Fruit fly (Drosophila melanogaster): Measurements from ENCODE around the gene CG13398.

CG13398 gene

dm6 chr2L:8384108-8384601 is 30.9 kb downstream of the CG13398 start, which contains the start of the genes Dad1 and CG13384:
Gene Dad1, minus strand, starts transcription at chr2L:8384137.
Gene CG13384, plus strand, starts transcription at chr2L:8384455.
- TF ChIP-seq p53 (GFP tag; optimal IDR thresholded peaks at IDR 0.05) (no peak), Dbx (GFP tag; IDR thresholded peaks at IDR 0.05) (peak; percentile 93), CG14667 (GFP tag; IDR thresholded peaks at IDR 0.05) (peak; percentile 90), CG3065 (GFP tag; optimal IDR thresholded peaks at IDR 0.05) (peak; percentile 57), B-H1 (GFP tag; IDR thresholded peaks at IDR 0.05) (peak; percentile 85), Abd-B (GFP tag; optimal IDR thresholded peaks at IDR 0.05) (peak; percentile 94), Lpt (GFP tag; optimal IDR thresholded peaks at IDR 0.05) (no peak), CG9932 (GFP tag; IDR thresholded peaks at IDR 0.05) (peak; percentile 97), bab2 (GFP tag; optimal IDR thresholded peaks at IDR 0.05) (peak; percentile 63), gcm2 (GFP tag; optimal IDR thresholded peaks at IDR 0.05) (no peak), CG12659 (GFP tag; optimal IDR thresholded peaks at IDR 0.05) (peak; percentile 97), CG18619 (GFP tag; optimal IDR thresholded peaks at IDR 0.05) (peak; percentile 93), Stat92E (GFP tag; optimal IDR thresholded peaks at IDR 0.05) (peak in 1 of 3 experiments; percentile 81), CG30020 (tag; optimal IDR thresholded peaks at IDR 0.05) (peak; percentile 88), CG7357 (GFP tag; IDR thresholded peaks at IDR 0.05) (peak; percentile 87), toy (GFP tag; IDR thresholded peaks at IDR 0.05) (peak; percentile 81), CG31388 (GFP tag; optimal IDR thresholded peaks at IDR 0.05) (peak; percentile 78), D19A (tag; optimal IDR thresholded peaks at IDR 0.05) (peak; percentile 81), CG11504 (tag; optimal IDR thresholded peaks at IDR 0.05) (peak; percentile 89), CoRest (tag; optimal IDR thresholded peaks at IDR 0.05) (peak; percentile 98), CG4617 (GFP tag; optimal IDR thresholded peaks at IDR 0.05; ENCODE audit: borderline replicate concordance) (peak; percentile 50), kay (GFP tag; optimal IDR thresholded peaks at IDR 0.05) (peak; percentile 57), usp (GFP tag; optimal IDR thresholded peaks at IDR 0.05) (no peak), CG2202 (tag; optimal IDR thresholded peaks at IDR 0.05) (peak; percentile 81), CG11696 (GFP tag; IDR thresholded peaks at IDR 0.05) (peak; percentile 65), CG17186 (GFP tag; optimal IDR thresholded peaks at IDR 0.05) (peak; percentile 59), dysf (GFP tag; IDR thresholded peaks at IDR 0.05) (peak; percentile 96), CG2712 (tag; optimal IDR thresholded peaks at IDR 0.05) (peak; percentile 97), CG7928 (GFP tag; optimal IDR thresholded peaks at IDR 0.05) (peak; percentile 60), pita (GFP tag; optimal IDR thresholded peaks at IDR 0.05) (no peak), Atf-2 (GFP tag; optimal IDR thresholded peaks at IDR 0.05) (peak; percentile 21), lola (GFP tag; optimal IDR thresholded peaks at IDR 0.05) (peak in 1 of 3 experiments; percentile 93), HLH54F (GFP tag; optimal IDR thresholded peaks at IDR 0.05) (peak; percentile 64), CG12769 (tag; optimal IDR thresholded peaks at IDR 0.05) (peak; percentile 6), HmgD (GFP tag; optimal IDR thresholded peaks at IDR 0.05) (peak; percentile 0), CG6654 (GFP tag; optimal IDR thresholded peaks at IDR 0.05) (peak; percentile 63), Awh (GFP tag; IDR thresholded peaks at IDR 0.05) (peak; percentile 68), dati (GFP tag; IDR thresholded peaks at IDR 0.05) (no peak), CG17802 (tag; optimal IDR thresholded peaks at IDR 0.05) (peak; percentile 28), CG34376 (GFP tag; optimal IDR thresholded peaks at IDR 0.05) (peak; percentile 93), Lhr (GFP tag; optimal IDR thresholded peaks at IDR 0.05) (peak; percentile 58), gt (GFP tag; IDR thresholded peaks at IDR 0.05) (peak; percentile 77), maf-S (GFP tag; optimal IDR thresholded peaks at IDR 0.05) (peak; percentile 66), ato (GFP tag; IDR thresholded peaks at IDR 0.05; ENCODE audit: partially characterized antibody) (0 out of 2 replicates have a peak, but pooled peaks have one; percentile 23), CG8478 (optimal IDR thresholded peaks at IDR 0.05) (no peak), NC2β (GFP tag; optimal IDR thresholded peaks at IDR 0.05) (peak; percentile 28), Xrp1 (GFP tag; IDR thresholded peaks at IDR 0.05) (peak; percentile 94), mirr (GFP tag; optimal IDR thresholded peaks at IDR 0.05) (peak; percentile 52), hkb (optimal IDR thresholded peaks at IDR 0.05) (no peak), hkb (GFP tag; IDR thresholded peaks at IDR 0.05) (peak; percentile 85), ewg (GFP tag; optimal IDR thresholded peaks at IDR 0.05) (peak; percentile 70)

All from whole organism, embryonic.